Fruit fly (Drosophila melanogaster): ENCODE results near the gene CG14985.

dm6 chr3L:3980027-3980426 is 23.2 kb upstream of the CG14985 start:
- TF ChIP-seq CG1621 (tag; optimal IDR thresholded peaks at IDR 0.05) (no peak), Hr39 (GFP tag; optimal IDR thresholded peaks at IDR 0.05) (no peak), CG10669 (GFP tag; optimal IDR thresholded peaks at IDR 0.05) (no peak), net (GFP tag; optimal IDR thresholded peaks at IDR 0.05) (no peak), Ets96B (tag; optimal IDR thresholded peaks at IDR 0.05) (no peak), CG11762 (GFP tag; optimal IDR thresholded peaks at IDR 0.05; ENCODE audit: insufficient read depth) (no peak), Eip93F (GFP tag; optimal IDR thresholded peaks at IDR 0.05) (no peak), Sox102F (GFP tag; optimal IDR thresholded peaks at IDR 0.05) (no peak), CG15336 (GFP tag; IDR thresholded peaks at IDR 0.05) (no peak)
